Worm (Caenorhabditis elegans) whole organism, late embryonic: Measurements from ENCODE around the gene srh-268.

Experiments
- C38D4.7 ChIP-seq: fragments of 200-800 bp; sonication (Bioruptor generic); optimal IDR thresholded peaks from 2 replicates; lab custom pipeline; 2018; ENCODE audit warnings: mild to moderate bottlenecking, missing genetic modification characterization, moderate library complexity, missing compliant biosample characterization
- F13H6.1 ChIP-seq: sonication (generic microtip); optimal IDR thresholded peaks from 2 replicates; lab custom pipeline; 2016; ENCODE audit warnings: missing genetic modification characterization, missing compliant biosample characterization
- T23F11.4 ChIP-seq: fragments of 200-800 bp; sonication (Bioruptor generic); optimal IDR thresholded peaks from 2 replicates; lab custom pipeline; 2018; ENCODE audit warnings: mild to moderate bottlenecking, missing genetic modification characterization, missing compliant biosample characterization
- ahr-1 ChIP-seq: sonication (generic microtip); optimal IDR thresholded peaks from 2 replicates; lab custom pipeline; 2016; ENCODE audit warnings: missing genetic modification characterization, missing compliant biosample characterization
- ama-1 ChIP-seq: fragments of 150-350 bp; optimal IDR thresholded peaks from 2 replicates; lab custom pipeline; 2014
- ceh-14 ChIP-seq: sonication (generic microtip); optimal IDR thresholded peaks from 2 replicates; lab custom pipeline; 2016; ENCODE audit warnings: missing genotype, missing genetic modification characterization, missing compliant biosample characterization
- ceh-19 ChIP-seq: fragments of 200-800 bp; sonication (Bioruptor generic); optimal IDR thresholded peaks from 2 replicates; lab custom pipeline; 2018; ENCODE audit warnings: mild to moderate bottlenecking, missing genetic modification characterization, missing compliant biosample characterization
- ceh-22 ChIP-seq: sonication (generic microtip); optimal IDR thresholded peaks from 2 replicates; lab custom pipeline; 2017; ENCODE audit warnings: missing biosample characterization, missing genetic modification characterization
- ceh-30 ChIP-seq: fragments of 150-350 bp; optimal IDR thresholded peaks from 2 replicates; lab custom pipeline; 2014; ENCODE audit warnings: missing biosample characterization, missing genetic modification characterization
- ceh-31 ChIP-seq: sonication (generic microtip); optimal IDR thresholded peaks from 2 replicates; lab custom pipeline; 2016; ENCODE audit warnings: missing genetic modification characterization, missing compliant biosample characterization
- ceh-48 ChIP-seq: sonication (generic microtip); optimal IDR thresholded peaks from 2 replicates; lab custom pipeline; 2016; ENCODE audit warnings: missing genetic modification characterization, inconsistent platforms, missing compliant biosample characterization
- ceh-6 ChIP-seq: fragments of 200-800 bp; sonication (Bioruptor generic); optimal IDR thresholded peaks from 2 replicates; lab custom pipeline; 2018; ENCODE audit warnings: mild to moderate bottlenecking, missing genetic modification characterization, missing compliant biosample characterization
- che-1 ChIP-seq: sonication (generic microtip); optimal IDR thresholded peaks from 2 replicates; lab custom pipeline; 2016; ENCODE audit warnings: mild to moderate bottlenecking, missing genetic modification characterization, missing compliant biosample characterization
- dmd-4 ChIP-seq: sonication (generic microtip); optimal IDR thresholded peaks from 2 replicates; lab custom pipeline; 2016; ENCODE audit warnings: borderline replicate concordance, missing genetic modification characterization, missing compliant biosample characterization
- dve-1 ChIP-seq: sonication (generic microtip); optimal IDR thresholded peaks from 2 replicates; lab custom pipeline; 2017; ENCODE audit warnings: antibody characterized with exemption, mild to moderate bottlenecking, missing genetic modification characterization, missing compliant biosample characterization
- elt-2 ChIP-seq: sonication (generic microtip); optimal IDR thresholded peaks from 2 replicates; lab custom pipeline; 2016; ENCODE audit warnings: missing genetic modification reagents, missing genetic modification characterization, missing compliant biosample characterization
- elt-4 ChIP-seq: sonication (generic microtip); optimal IDR thresholded peaks from 2 replicates; lab custom pipeline; 2016; ENCODE audit warnings: missing genetic modification characterization, missing compliant biosample characterization
- ets-4 ChIP-seq: sonication (generic microtip); optimal IDR thresholded peaks from 2 replicates; lab custom pipeline; 2016; ENCODE audit warnings: missing genetic modification characterization, missing compliant biosample characterization
- eyg-1 ChIP-seq: sonication (generic microtip); optimal IDR thresholded peaks from 2 replicates; lab custom pipeline; 2016; ENCODE audit warnings: missing genotype, missing genetic modification characterization, missing compliant biosample characterization
- fax-1 ChIP-seq: sonication (generic microtip); optimal IDR thresholded peaks from 2 replicates; lab custom pipeline; 2016; ENCODE audit warnings: missing genotype, missing genetic modification characterization, missing compliant biosample characterization
- fkh-10 ChIP-seq: fragments of 150-350 bp; optimal IDR thresholded peaks from 2 replicates; lab custom pipeline; 2014; ENCODE audit warnings: missing biosample characterization, missing genetic modification reagents, missing genetic modification characterization
- gmeb-2 ChIP-seq: sonication (generic microtip); optimal IDR thresholded peaks from 2 replicates; lab custom pipeline; 2016; ENCODE audit warnings: missing genetic modification characterization, inconsistent platforms, missing compliant biosample characterization
- hlh-15 ChIP-seq: sonication (generic microtip); optimal IDR thresholded peaks from 2 replicates; lab custom pipeline; 2016; ENCODE audit warnings: missing genetic modification characterization, missing compliant biosample characterization
- hlh-30 ChIP-seq: sonication (generic microtip); optimal IDR thresholded peaks from 2 replicates; lab custom pipeline; 2017; ENCODE audit warnings: antibody characterized with exemption, missing genetic modification characterization, missing compliant biosample characterization; ENCODE audit not compliant: insufficient read depth
- hlh-8 ChIP-seq: sonication (generic microtip); optimal IDR thresholded peaks from 2 replicates; lab custom pipeline; 2016; ENCODE audit warnings: missing genotype, missing genetic modification characterization, missing compliant biosample characterization
- lin-11 ChIP-seq: fragments of 200-800 bp; sonication (Bioruptor generic); optimal IDR thresholded peaks from 2 replicates; lab custom pipeline; 2018; ENCODE audit warnings: mild to moderate bottlenecking, missing genetic modification characterization, missing compliant biosample characterization
- mec-3 ChIP-seq: sonication (generic microtip); optimal IDR thresholded peaks from 2 replicates; lab custom pipeline; 2016; ENCODE audit warnings: borderline replicate concordance, missing genetic modification characterization, missing compliant biosample characterization
- nfya-1 ChIP-seq: sonication (generic microtip); optimal IDR thresholded peaks from 2 replicates; lab custom pipeline; 2017; ENCODE audit warnings: missing genetic modification characterization, mild to moderate bottlenecking, missing compliant biosample characterization, antibody characterized with exemption, moderate library complexity
- nhr-232 ChIP-seq: sonication (generic microtip); optimal IDR thresholded peaks from 2 replicates; lab custom pipeline; 2016; ENCODE audit warnings: missing genetic modification characterization, missing compliant biosample characterization
- npax-4 ChIP-seq: sonication (generic microtip); optimal IDR thresholded peaks from 2 replicates; lab custom pipeline; 2016; ENCODE audit warnings: missing genetic modification characterization, missing compliant biosample characterization
- pat-9 ChIP-seq: fragments of 200-800 bp; sonication (Bioruptor generic); optimal IDR thresholded peaks from 2 replicates; lab custom pipeline; 2018; ENCODE audit warnings: mild to moderate bottlenecking, missing genetic modification characterization, moderate library complexity, missing compliant biosample characterization
- pha-2 ChIP-seq: sonication (generic microtip); optimal IDR thresholded peaks from 2 replicates; lab custom pipeline; 2017; ENCODE audit warnings: mild to moderate bottlenecking, missing genetic modification characterization, missing compliant biosample characterization
- pqm-1 ChIP-seq: sonication (generic microtip); optimal IDR thresholded peaks from 2 replicates; lab custom pipeline; 2016; ENCODE audit warnings: missing genetic modification characterization, missing compliant biosample characterization
- pros-1 ChIP-seq: fragments of 150-350 bp; optimal IDR thresholded peaks from 2 replicates; lab custom pipeline; 2014; ENCODE audit warnings: missing biosample characterization, missing genetic modification reagents, missing genetic modification characterization
- sdc-2 ChIP-seq: sonication (generic microtip); optimal IDR thresholded peaks from 2 replicates; lab custom pipeline; 2016; ENCODE audit warnings: missing genotype, missing genetic modification characterization, missing compliant biosample characterization
- sox-2 ChIP-seq: fragments of 200-800 bp; sonication (Bioruptor generic); IDR thresholded peaks from 2 replicates; pipeline ENCODE4 v1.3.6; 2022; ENCODE audit warnings: missing genetic modification reagents, missing genetic modification characterization, missing compliant biosample characterization
- sox-4 ChIP-seq: sonication (generic microtip); optimal IDR thresholded peaks from 2 replicates; lab custom pipeline; 2017; ENCODE audit warnings: mild to moderate bottlenecking, missing genetic modification characterization, inconsistent platforms, missing compliant biosample characterization
- syd-9 ChIP-seq: sonication (generic microtip); optimal IDR thresholded peaks from 2 replicates; lab custom pipeline; 2016; ENCODE audit warnings: mild to moderate bottlenecking, missing genetic modification characterization, moderate library complexity, missing compliant biosample characterization
- tbx-7 ChIP-seq: sonication (generic microtip); optimal IDR thresholded peaks from 2 replicates; lab custom pipeline; 2016; ENCODE audit warnings: missing genotype, missing genetic modification characterization, missing compliant biosample characterization
- unc-42 ChIP-seq: sonication (generic microtip); optimal IDR thresholded peaks from 2 replicates; lab custom pipeline; 2016; ENCODE audit warnings: missing genotype, missing genetic modification characterization, missing compliant biosample characterization
- zip-5 ChIP-seq: sonication (generic microtip); optimal IDR thresholded peaks from 2 replicates; lab custom pipeline; 2016; ENCODE audit warnings: missing genetic modification characterization, missing compliant biosample characterization
- ztf-16 ChIP-seq: sonication (generic microtip); optimal IDR thresholded peaks from 2 replicates; lab custom pipeline; 2017; ENCODE audit warnings: missing genetic modification characterization, missing compliant biosample characterization

Gene srh-268

ce11 chrV:7529840-7530239, 9.3 kb upstream of the srh-268 start, which contains the start of gene swt-2:
Gene swt-2, plus strand, starts transcription at chrV:7530140.
- TF ChIP-seq sdc-2 (no peak), elt-2 (tag; lab: Kevin White, UChicago) (no peak), eyg-1 (no peak), che-1 (tag; lab: Kevin White, UChicago) (no peak), hlh-8 (no peak), ceh-22 (tag; lab: Kevin White, UChicago) (no peak)

- TF ChIP-seq dve-1: no peak
- TF ChIP-seq zip-5 (tag; lab: Kevin White, UChicago): no peak
- TF ChIP-seq ceh-31 (tag; lab: Kevin White, UChicago): no peak
- no peak for TF ChIP-seq ceh-14
- no peak for TF ChIP-seq fkh-10 (GFP tag; lab: Kevin White, UChicago)
- no peak for TF ChIP-seq dmd-4
- no peak for TF ChIP-seq F13H6.1 (tag; lab: Kevin White, UChicago)
- TF ChIP-seq, all 69 proteins: peak for 0
Observed at ce11 chrV:7532947-7533346, 6.2 kb upstream of the srh-268 start, which contains the start of gene C54F6.3. Gene C54F6.3, plus strand, starts transcription at chrV:7533247.

ce11 chrV:7538018-7538417, 1.1 kb upstream of the srh-268 start, which contains the start of gene C54F6.12:
Gene C54F6.12, minus strand, starts transcription at chrV:7538118.
- no peak for TF ChIP-seq ets-4
- no peak for TF ChIP-seq ceh-22 (tag; lab: Kevin White, UChicago)
- TF ChIP-seq pha-2 (tag; lab: Kevin White, UChicago): no peak
- no peak for TF ChIP-seq ceh-6
- no peak for TF ChIP-seq che-1 (tag; lab: Kevin White, UChicago)
- no peak for TF ChIP-seq dve-1
- no peak for TF ChIP-seq ceh-48 (tag; lab: Kevin White, UChicago)
- TF ChIP-seq unc-42 (tag; lab: Kevin White, UChicago): no peak
- no peak for TF ChIP-seq ahr-1 (tag; lab: Kevin White, UChicago)
- no peak for TF ChIP-seq lin-11 (tag; lab: Kevin White, UChicago)
- no peak for TF ChIP-seq gmeb-2 (tag; lab: Kevin White, UChicago)

ce11 chrV:7543728-7544127, 4.6 kb downstream of the srh-268 start:
- TF ChIP-seq T23F11.4 (no peak), nhr-232 (tag; lab: Kevin White, UChicago) (no peak), ceh-48 (tag; lab: Kevin White, UChicago) (no peak), pat-9 (no peak)

ce11 chrV:7545187-7545586, 6.1 kb downstream of the srh-268 start, which contains the start of the genes C54F6.19 and nhx-3:
Gene C54F6.19, plus strand, starts transcription at chrV:7545487.
Gene nhx-3, minus strand, starts transcription at chrV:7545523.
- no peak for TF ChIP-seq npax-4
- TF ChIP-seq ztf-16: no peak
- no peak for TF ChIP-seq mec-3 (tag; lab: Kevin White, UChicago)
- no peak for TF ChIP-seq sox-4 (tag; lab: Kevin White, UChicago)
- TF ChIP-seq syd-9 (tag; lab: Kevin White, UChicago): no peak
- no peak for TF ChIP-seq sox-2 (GFP tag; lab: Robert Waterston, UW)
- no peak for TF ChIP-seq tbx-7 (tag; lab: Kevin White, UChicago)
- no peak for TF ChIP-seq elt-4 (tag; lab: Kevin White, UChicago)
- TF ChIP-seq nhr-232 (tag; lab: Kevin White, UChicago): no peak
- no peak for TF ChIP-seq ets-4
- TF ChIP-seq T23F11.4: no peak
- no peak for TF ChIP-seq pha-2 (tag; lab: Kevin White, UChicago)
- no peak for TF ChIP-seq fax-1 (tag; lab: Kevin White, UChicago)
- TF ChIP-seq pqm-1: no peak

DNA sequence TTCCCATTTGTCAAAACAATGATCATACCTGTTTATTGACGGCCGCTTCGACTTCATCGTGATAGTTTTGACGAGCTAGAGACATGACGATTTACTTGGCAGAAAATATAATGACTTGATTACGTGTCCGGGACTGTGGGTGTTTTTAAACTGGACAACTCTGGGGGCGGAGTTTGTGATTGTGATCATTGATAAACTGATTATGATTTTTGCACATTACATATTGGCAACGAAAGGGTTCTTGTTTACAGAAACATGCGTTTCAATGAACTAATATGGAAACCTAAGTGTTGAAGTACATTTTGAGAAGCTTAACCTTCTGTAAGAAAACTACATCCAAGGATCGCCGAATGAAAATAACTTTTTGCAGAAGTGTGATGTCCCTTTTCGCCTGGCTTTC, 8.4 kb downstream of the srh-268 start, which contains the start of gene ftn-1:
Gene ftn-1 (minus strand): TSS at position 101 of the 400 bp plus-strand sequence.
- TF ChIP-seq npax-4: no peak
- no peak for TF ChIP-seq pros-1
- no peak for TF ChIP-seq ama-1 (lab: Kevin White, UChicago)
- no peak for TF ChIP-seq che-1 (tag; lab: Kevin White, UChicago)
- no peak for TF ChIP-seq nfya-1
- no peak for TF ChIP-seq hlh-30 (tag; lab: Kevin White, UChicago)
- TF ChIP-seq ceh-14: no peak
- no peak for TF ChIP-seq ceh-19 (GFP tag; lab: Kevin White, UChicago)
- no peak for TF ChIP-seq ceh-22 (tag; lab: Kevin White, UChicago)
- TF ChIP-seq C38D4.7: no peak
- TF ChIP-seq hlh-15 (tag; lab: Kevin White, UChicago): no peak
- no peak for TF ChIP-seq T23F11.4
- no peak for TF ChIP-seq fax-1 (tag; lab: Kevin White, UChicago)
- no peak for TF ChIP-seq ceh-30 (tag; lab: Kevin White, UChicago)
- TF ChIP-seq dmd-4: no peak
- no peak for TF ChIP-seq pqm-1
